Fruit fly (Drosophila melanogaster) whole organism: Measurements from ENCODE around the gene CG43750.

Experiments
- CG8478 ChIP-seq: fragments of >200 bp; optimal IDR thresholded peaks from 2 replicates; lab custom pipeline; 2018; ENCODE audit warnings: inconsistent platforms
- Dll ChIP-seq: fragments of >200 bp; optimal IDR thresholded peaks from 2 replicates; lab custom pipeline; 2017
- EcR ChIP-seq, 2 experiments: fragments of >200 bp; optimal IDR thresholded peaks; 2 replicates each; lab custom pipeline; 2017; ENCODE audit warnings: missing biosample characterization in 2 of 2, missing genetic modification characterization in 2 of 2, missing genetic modification reagents in 2 of 2
- pan ChIP-seq: fragments of >200 bp; optimal IDR thresholded peaks from 2 replicates; lab custom pipeline; 2017
- psq ChIP-seq: fragments of >200 bp; optimal IDR thresholded peaks from 2 replicates; lab custom pipeline; 2017
- usp ChIP-seq: fragments of >200 bp; optimal IDR thresholded peaks from 2 replicates; lab custom pipeline; 2017; ENCODE audit warnings: missing biosample characterization, missing genetic modification characterization, mixed read lengths

DNA sequence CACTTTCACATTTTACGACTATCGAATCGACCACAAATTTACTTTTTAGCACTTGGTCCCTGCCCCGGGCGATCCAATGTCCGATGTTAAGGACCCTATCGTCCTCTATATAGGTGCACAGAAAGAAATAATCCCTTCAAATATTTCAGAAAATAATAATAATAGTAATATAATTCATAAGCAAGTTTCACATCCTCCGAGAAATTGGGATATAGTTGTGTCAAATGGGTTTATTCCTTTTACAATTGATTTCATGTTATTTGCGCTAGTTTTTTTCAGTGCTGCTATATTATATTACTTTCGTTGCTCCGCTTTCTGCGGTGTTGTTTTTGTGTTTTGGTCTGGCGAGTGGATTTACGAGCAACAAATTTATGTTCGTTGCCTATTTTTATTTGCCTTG lies 42.0 kb downstream of the CG43750 start:
- TF ChIP-seq usp (GFP tag; lab: Kevin White, UChicago) (no peak), CG8478 (no peak), psq (lab: Kevin White, UChicago) (no peak), pan (lab: Kevin White, UChicago) (no peak), Dll (lab: Kevin White, UChicago) (no peak), EcR (GFP tag; optimal IDR thresholded peaks at IDR 0.05; lab: Kevin White, UChicago) (no peak)
